Worm (Caenorhabditis elegans) whole organism, L1 larva: ENCODE measurements around the gene F32D8.14.
A peak's percentile ranks its signal among the peaks of the same experiment; 100 is the strongest.

Experiments
- C04F5.9 ChIP-seq: sonication (generic microtip); optimal IDR thresholded peaks from 2 replicates; lab custom pipeline; 2016; ENCODE audit warnings: missing genetic modification characterization, missing compliant biosample characterization
- C16A3.4 ChIP-seq: fragments of 150-350 bp; optimal IDR thresholded peaks from 2 replicates; lab custom pipeline; 2014; ENCODE audit warnings: missing biosample characterization, missing genetic modification characterization
- C34B4.2 ChIP-seq: sonication (generic microtip); optimal IDR thresholded peaks from 2 replicates; lab custom pipeline; 2017; ENCODE audit warnings: mild to moderate bottlenecking, missing genetic modification characterization, missing compliant biosample characterization
- F16B12.6 ChIP-seq: fragments of 150-350 bp; optimal IDR thresholded peaks from 2 replicates; lab custom pipeline; 2014; ENCODE audit warnings: missing biosample characterization, missing genetic modification characterization
- Y116A8C.19 ChIP-seq: sonication (generic microtip); optimal IDR thresholded peaks from 2 replicates; lab custom pipeline; 2016; ENCODE audit warnings: missing compliant biosample characterization, missing genetic modification characterization, borderline replicate concordance
- aha-1 ChIP-seq: fragments of 150-350 bp; optimal IDR thresholded peaks from 2 replicates; lab custom pipeline; 2014; ENCODE audit warnings: missing biosample characterization, missing genetic modification characterization
- alr-1 ChIP-seq: fragments of 200-800 bp; sonication (Bioruptor generic); optimal IDR thresholded peaks from 2 replicates; lab custom pipeline; 2018; ENCODE audit warnings: borderline replicate concordance, mild to moderate bottlenecking, missing genetic modification characterization, missing compliant biosample characterization
- aly-2 ChIP-seq: fragments of 150-350 bp; optimal IDR thresholded peaks from 2 replicates; lab custom pipeline; 2014; ENCODE audit warnings: missing biosample characterization, missing genetic modification characterization
- ama-1 ChIP-seq: fragments of 150-350 bp; optimal IDR thresholded peaks from 2 replicates; lab custom pipeline; 2014
- ceh-63 ChIP-seq: fragments of 200-800 bp; sonication (Bioruptor generic); optimal IDR thresholded peaks from 2 replicates; lab custom pipeline; 2018; ENCODE audit warnings: mild to moderate bottlenecking, missing genetic modification characterization, missing compliant biosample characterization
- ceh-8 ChIP-seq: fragments of 200-800 bp; sonication (Bioruptor generic); optimal IDR thresholded peaks from 2 replicates; lab custom pipeline; 2018; ENCODE audit warnings: mild to moderate bottlenecking, missing genetic modification characterization, moderate library complexity, missing compliant biosample characterization
- ceh-82 ChIP-seq, 3 experiments: fragments of 150-350 bp in 1 of 3; sonication (generic microtip) in 2 of 3; optimal IDR thresholded peaks; 2 replicates each; lab custom pipeline; 2014 to 2017; ENCODE audit warnings: missing biosample characterization in 3 of 3, missing genetic modification characterization in 3 of 3
- dsc-1 ChIP-seq: sonication (generic microtip); optimal IDR thresholded peaks from 2 replicates; lab custom pipeline; 2016; ENCODE audit warnings: mild to moderate bottlenecking, missing genetic modification characterization, missing compliant biosample characterization
- efl-1 ChIP-seq, 4 experiments: fragments of 150-350 bp; optimal IDR thresholded peaks in 3 of 4; peaks in 1 of 4; 1 replicate in 1 of 4; 2 replicates in 3 of 4; lab custom pipeline; 2014; ENCODE audit warnings: missing biosample characterization in 2 of 4, missing genetic modification characterization in 2 of 4, missing genetic modification reagents in 2 of 4
- efl-3 ChIP-seq: fragments of 200-800 bp; sonication (Bioruptor generic); optimal IDR thresholded peaks from 2 replicates; lab custom pipeline; 2018; ENCODE audit warnings: mild to moderate bottlenecking, missing genetic modification characterization, missing compliant biosample characterization
- egl-27 ChIP-seq, 2 experiments: fragments of 150-350 bp in 1 of 2; sonication (generic microtip); optimal IDR thresholded peaks; 3 replicates each; lab custom pipeline; 2017 to 2018; ENCODE audit warnings: missing biosample characterization in 2 of 2, missing genetic modification characterization in 2 of 2, missing genetic modification reagents in 2 of 2
- elt-3 ChIP-seq, 6 experiments: fragments of 150-350 bp in 1 of 6; sonication (generic microtip); optimal IDR thresholded peaks; 2 replicates each; lab custom pipeline; 2017 to 2018; ENCODE audit warnings: missing biosample characterization in 6 of 6, missing genetic modification characterization in 6 of 6, inconsistent platforms in 1 of 6
- ets-5 ChIP-seq: fragments of 200-800 bp; sonication (Bioruptor generic); IDR thresholded peaks from 2 replicates; pipeline ENCODE4 v1.3.6; 2022; ENCODE audit warnings: missing genetic modification characterization, missing compliant biosample characterization
- fkh-10 ChIP-seq: sonication (generic microtip); optimal IDR thresholded peaks from 2 replicates; lab custom pipeline; 2017; ENCODE audit warnings: missing biosample characterization, missing genetic modification reagents, missing genetic modification characterization
- fkh-4 ChIP-seq: sonication (generic microtip); optimal IDR thresholded peaks from 2 replicates; lab custom pipeline; 2016; ENCODE audit warnings: missing compliant biosample characterization, missing genetic modification characterization, borderline replicate concordance
- fkh-8 ChIP-seq: sonication (generic microtip); optimal IDR thresholded peaks from 2 replicates; lab custom pipeline; 2016; ENCODE audit warnings: mild to moderate bottlenecking, missing genetic modification characterization, missing compliant biosample characterization
- grh-1 ChIP-seq: fragments of 200-800 bp; sonication (Bioruptor generic); IDR thresholded peaks from 2 replicates; pipeline ENCODE4 v1.3.6; 2022; ENCODE audit warnings: missing genetic modification reagents, missing genetic modification characterization, missing compliant biosample characterization
- hpl-2 ChIP-seq: fragments of 150-350 bp; optimal IDR thresholded peaks from 2 replicates; lab custom pipeline; 2014; ENCODE audit warnings: missing biosample characterization, missing genetic modification reagents, missing genetic modification characterization
- jun-1 ChIP-seq: fragments of 150-350 bp; optimal IDR thresholded peaks from 2 replicates; lab custom pipeline; 2014; ENCODE audit warnings: missing biosample characterization, missing genetic modification reagents, missing genetic modification characterization
- lin-13 ChIP-seq: fragments of 150-350 bp; optimal IDR thresholded peaks from 2 replicates; lab custom pipeline; 2014; ENCODE audit warnings: missing biosample characterization, missing genetic modification reagents, missing genetic modification characterization
- lin-14 ChIP-seq: fragments of 200-800 bp; sonication (Bioruptor generic); optimal IDR thresholded peaks from 2 replicates; lab custom pipeline; 2018; ENCODE audit warnings: mild to moderate bottlenecking, missing genetic modification characterization, moderate library complexity, missing compliant biosample characterization
- lin-39 ChIP-seq: fragments of 150-350 bp; optimal IDR thresholded peaks from 2 replicates; lab custom pipeline; 2014; ENCODE audit warnings: missing biosample characterization, missing genetic modification reagents, missing genetic modification characterization
- lir-3 ChIP-seq: sonication (generic microtip); optimal IDR thresholded peaks from 2 replicates; lab custom pipeline; 2016; ENCODE audit warnings: mild to moderate bottlenecking, missing genetic modification characterization, moderate library complexity, missing compliant biosample characterization; ENCODE audit not compliant: poor library complexity
- mef-2 ChIP-seq: fragments of 150-350 bp; optimal IDR thresholded peaks from 2 replicates; lab custom pipeline; 2014; ENCODE audit warnings: missing biosample characterization, missing genetic modification characterization
- mep-1 ChIP-seq: fragments of 150-350 bp; optimal IDR thresholded peaks from 2 replicates; lab custom pipeline; 2014; ENCODE audit warnings: missing biosample characterization, missing genetic modification characterization
- nhr-20 ChIP-seq: sonication (generic microtip); optimal IDR thresholded peaks from 2 replicates; lab custom pipeline; 2016; ENCODE audit warnings: mild to moderate bottlenecking, missing genetic modification characterization, missing compliant biosample characterization
- nhr-237 ChIP-seq: fragments of 150-350 bp; optimal IDR thresholded peaks from 2 replicates; lab custom pipeline; 2014; ENCODE audit warnings: missing biosample characterization, missing genetic modification characterization
- nhr-28 ChIP-seq: fragments of 150-350 bp; optimal IDR thresholded peaks from 2 replicates; lab custom pipeline; 2014; ENCODE audit warnings: missing biosample characterization, missing genetic modification characterization
- nhr-71 ChIP-seq: sonication (generic microtip); optimal IDR thresholded peaks from 2 replicates; lab custom pipeline; 2016; ENCODE audit warnings: mild to moderate bottlenecking, missing genetic modification characterization, moderate library complexity, missing compliant biosample characterization
- nhr-76 ChIP-seq: sonication (generic microtip); optimal IDR thresholded peaks from 2 replicates; lab custom pipeline; 2017; ENCODE audit warnings: missing biosample characterization, missing genetic modification characterization
- nhr-77 ChIP-seq: fragments of 150-350 bp; optimal IDR thresholded peaks from 2 replicates; lab custom pipeline; 2014; ENCODE audit warnings: missing biosample characterization, missing genetic modification characterization
- nhr-85 ChIP-seq: sonication (generic microtip); peaks from one replicate; lab custom pipeline; 2016; ENCODE audit warnings: missing genetic modification characterization, inconsistent platforms, missing compliant biosample characterization
- pag-3 ChIP-seq: sonication (generic microtip); optimal IDR thresholded peaks from 2 replicates; lab custom pipeline; 2017; ENCODE audit warnings: missing genetic modification characterization, mild to moderate bottlenecking, missing compliant biosample characterization, antibody characterized with exemption, borderline replicate concordance; ENCODE audit not compliant: insufficient read depth
- pax-3 ChIP-seq: fragments of 200-800 bp; sonication (Bioruptor generic); optimal IDR thresholded peaks from 2 replicates; lab custom pipeline; 2018; ENCODE audit warnings: mild to moderate bottlenecking, missing genetic modification characterization, moderate library complexity, missing compliant biosample characterization
- pqm-1 ChIP-seq: sonication (generic microtip); optimal IDR thresholded peaks from 3 replicates; lab custom pipeline; 2017; ENCODE audit warnings: missing biosample characterization, missing genetic modification characterization
- skn-1 ChIP-seq: fragments of 150-350 bp; optimal IDR thresholded peaks from 2 replicates; lab custom pipeline; 2014; ENCODE audit warnings: missing biosample characterization, missing genetic modification characterization
- snu-23 ChIP-seq: sonication (generic microtip); optimal IDR thresholded peaks from 2 replicates; lab custom pipeline; 2016; ENCODE audit warnings: missing genetic modification characterization, missing compliant biosample characterization
- sptf-1 ChIP-seq: fragments of 150-350 bp; optimal IDR thresholded peaks from 2 replicates; lab custom pipeline; 2014; ENCODE audit warnings: missing biosample characterization, missing genetic modification characterization
- sup-37 ChIP-seq: fragments of 200-800 bp; sonication (Bioruptor generic); optimal IDR thresholded peaks from 2 replicates; lab custom pipeline; 2018; ENCODE audit warnings: mild to moderate bottlenecking, missing genetic modification characterization, missing compliant biosample characterization
- tbx-2 ChIP-seq: sonication (generic microtip); optimal IDR thresholded peaks from 2 replicates; lab custom pipeline; 2016; ENCODE audit warnings: missing genetic modification characterization, missing compliant biosample characterization
- unc-130 ChIP-seq: fragments of 150-350 bp; optimal IDR thresholded peaks from 2 replicates; lab custom pipeline; 2017; ENCODE audit warnings: missing biosample characterization, missing genetic modification characterization, inconsistent platforms
- unc-30 ChIP-seq: sonication (generic microtip); optimal IDR thresholded peaks from 2 replicates; lab custom pipeline; 2017; ENCODE audit warnings: missing biosample characterization, missing genetic modification characterization
- unc-86 ChIP-seq: sonication (generic microtip); optimal IDR thresholded peaks from 2 replicates; lab custom pipeline; 2016; ENCODE audit warnings: missing genetic modification characterization, missing compliant biosample characterization
- unc-98 ChIP-seq: fragments of 200-800 bp; sonication (Bioruptor generic); IDR thresholded peaks from 2 replicates; pipeline ENCODE4 v1.3.6; 2022; ENCODE audit warnings: missing genetic modification characterization, missing compliant biosample characterization
- xbp-1 ChIP-seq: sonication (generic microtip); optimal IDR thresholded peaks from 2 replicates; lab custom pipeline; 2016; ENCODE audit warnings: missing genetic modification characterization, missing compliant biosample characterization
- zag-1 ChIP-seq: fragments of 150-350 bp; optimal IDR thresholded peaks from 2 replicates; lab custom pipeline; 2014; ENCODE audit warnings: missing biosample characterization, missing genetic modification characterization
- zip-4 ChIP-seq: fragments of 200-800 bp; sonication (Bioruptor generic); optimal IDR thresholded peaks from 2 replicates; lab custom pipeline; 2018; ENCODE audit warnings: mild to moderate bottlenecking, missing genetic modification characterization, moderate library complexity, missing compliant biosample characterization
- ztf-4 ChIP-seq: fragments of 150-350 bp; optimal IDR thresholded peaks from 2 replicates; lab custom pipeline; 2014; ENCODE audit warnings: missing biosample characterization, missing genetic modification characterization

The F32D8.14 gene

ce11 chrV:10940571-10940991, 46.0 kb upstream of the F32D8.14 start:
- TF ChIP-seq ceh-8 (GFP tag; lab: Kevin White, UChicago) (no peak), nhr-71 (tag; lab: Kevin White, UChicago) (peak; percentile 83), unc-30 (tag; lab: Kevin White, UChicago) (no peak), lin-39 (tag; lab: Kevin White, UChicago) (no peak), skn-1 (tag; lab: Kevin White, UChicago) (peak; percentile 66), elt-3 (tag; optimal IDR thresholded peaks at IDR 0.05; lab: Kevin White, UChicago) (peak in 3 of 6 experiments; percentile 19 to 83 (median 61)), unc-86 (tag; lab: Kevin White, UChicago) (no peak), pag-3 (no peak), C16A3.4 (tag; lab: Kevin White, UChicago) (peak; percentile 62), C34B4.2 (tag; lab: Kevin White, UChicago) (no peak), nhr-76 (tag; lab: Kevin White, UChicago) (no peak), pax-3 (tag; lab: Kevin White, UChicago) (no peak), grh-1 (no peak), F16B12.6 (tag; lab: Kevin White, UChicago) (no peak), nhr-237 (no peak), egl-27 (tag; optimal IDR thresholded peaks at IDR 0.05; lab: Kevin White, UChicago) (no peak), C04F5.9 (tag; lab: Kevin White, UChicago) (no peak), mep-1 (tag; lab: Kevin White, UChicago) (peak; percentile 79), ztf-4 (tag; lab: Kevin White, UChicago) (peak; percentile 16), ceh-82 (tag; optimal IDR thresholded peaks at IDR 0.05; lab: Kevin White, UChicago) (peak in 2 of 3 experiments; percentile 13 to 58), Y116A8C.19 (tag; lab: Kevin White, UChicago) (no peak), efl-3 (GFP tag; lab: Kevin White, UChicago) (no peak), hpl-2 (peak; percentile 64), unc-98 (GFP tag; lab: Robert Waterston, UW) (no peak), nhr-77 (tag; lab: Kevin White, UChicago) (peak; percentile 79), unc-130 (tag; lab: Kevin White, UChicago) (no peak), zip-4 (GFP tag; lab: Kevin White, UChicago) (peak; percentile 71), tbx-2 (tag; lab: Kevin White, UChicago) (peak; percentile 24), mef-2 (tag; lab: Kevin White, UChicago) (no peak), fkh-8 (tag; lab: Kevin White, UChicago) (peak; percentile 7), nhr-85 (tag; lab: Kevin White, UChicago) (peak; percentile 87), zag-1 (tag; lab: Kevin White, UChicago) (no peak), snu-23 (GFP tag; lab: Kevin White, UChicago) (peak; percentile 78), alr-1 (tag; lab: Kevin White, UChicago) (no peak), lin-13 (no peak), ama-1 (lab: Kevin White, UChicago) (peak; percentile 23), efl-1 (optimal IDR thresholded peaks at IDR 0.05; lab: Kevin White, UChicago) (peak; percentile 38 to 67), efl-1 (GFP tag; optimal IDR thresholded peaks at IDR 0.05 in 1 of 2; lab: Kevin White, UChicago) (no peak), fkh-10 (GFP tag; lab: Kevin White, UChicago) (peak; percentile 18), lir-3 (tag; lab: Kevin White, UChicago) (no peak), pqm-1 (tag; lab: Kevin White, UChicago) (peak; percentile 16), sup-37 (GFP tag; lab: Kevin White, UChicago) (no peak), lin-14 (GFP tag; lab: Kevin White, UChicago) (peak; percentile 85), dsc-1 (tag; lab: Kevin White, UChicago) (peak; percentile 11), nhr-28 (tag; lab: Kevin White, UChicago) (no peak), fkh-4 (tag; lab: Kevin White, UChicago) (no peak), sptf-1 (tag; lab: Kevin White, UChicago) (no peak), aly-2 (tag; lab: Kevin White, UChicago) (peak; percentile 6), ets-5 (GFP tag; lab: Robert Waterston, UW) (no peak), aha-1 (tag; lab: Kevin White, UChicago) (no peak), nhr-20 (tag; lab: Kevin White, UChicago) (peak; percentile 73), ceh-63 (no peak), xbp-1 (tag; lab: Kevin White, UChicago) (peak; percentile 24), jun-1 (peak; percentile 62)
